Worm (Caenorhabditis elegans): Measurements from ENCODE around the gene T19C9.8.

The T19C9.8 gene

ce11 chrV:17238799-17239198, at the start of gene T19C9.8:
T19C9.8 (plus strand) TSS chrV:17239097.
- TF ChIP-seq nhr-80 (tag; optimal IDR thresholded peaks at IDR 0.05) (peak; percentile 55), dpl-1 (GFP tag; optimal IDR thresholded peaks at IDR 0.05) (no peak)

ce11 chrV:17190399-17190798, 48.5 kb upstream of the T19C9.8 start, which contains the start of gene str-199:
str-199 (minus strand) TSS chrV:17190499.
- TF ChIP-seq attf-5 (GFP tag; optimal IDR thresholded peaks at IDR 0.05): no peak
- no peak for TF ChIP-seq gei-17 (GFP tag; optimal IDR thresholded peaks at IDR 0.05)
- TF ChIP-seq nhr-179 (tag; optimal IDR thresholded peaks at IDR 0.05): no peak
- TF ChIP-seq F23B12.7 (tag; optimal IDR thresholded peaks at IDR 0.05; ENCODE audit: insufficient read depth): no peak
- TF ChIP-seq athp-1 (tag; optimal IDR thresholded peaks at IDR 0.05): no peak
- no peak for TF ChIP-seq ceh-79 (tag; optimal IDR thresholded peaks at IDR 0.05)
- no peak for TF ChIP-seq tlf-1 (GFP tag; optimal IDR thresholded peaks at IDR 0.05)
- no peak for TF ChIP-seq nfya-1 (tag; optimal IDR thresholded peaks at IDR 0.05; ENCODE audit: borderline replicate concordance, insufficient read depth)
- TF ChIP-seq nhr-27 (tag; optimal IDR thresholded peaks at IDR 0.05): no peak
- no peak for TF ChIP-seq hmg-20 (GFP tag; IDR thresholded peaks at IDR 0.05)
- no peak for TF ChIP-seq T26A5.8 (tag; optimal IDR thresholded peaks at IDR 0.05)

ce11 chrV:17192238-17192637, 46.7 kb upstream of the T19C9.8 start, which contains the start of gene srz-47:
srz-47 (minus strand) TSS chrV:17192338.
- TF ChIP-seq sdz-38 (tag; optimal IDR thresholded peaks at IDR 0.05): no peak

- no peak for TF ChIP-seq sdz-38 (tag; optimal IDR thresholded peaks at IDR 0.05)
Measured at ce11 chrV:17198926-17199325, 40.0 kb upstream of the T19C9.8 start, which contains the start of gene srz-96. srz-96 (plus strand) TSS chrV:17199226.

- TF ChIP-seq hmg-20 (GFP tag; IDR thresholded peaks at IDR 0.05) (no peak), lin-26 (GFP tag; IDR thresholded peaks at IDR 0.05) (no peak), mel-28 (tag; optimal IDR thresholded peaks at IDR 0.05; ENCODE audit: borderline replicate concordance) (no peak), lin-40 (tag; optimal IDR thresholded peaks at IDR 0.05) (no peak), madf-6 (GFP tag; IDR thresholded peaks at IDR 0.05) (no peak), madf-3 (GFP tag; IDR thresholded peaks at IDR 0.05) (no peak), Y56A3A.18 (GFP tag; IDR thresholded peaks at IDR 0.05) (no peak), mes-4 (tag; optimal IDR thresholded peaks at IDR 0.05) (no peak), Y67H2A.10 (GFP tag; conservative IDR thresholded peaks at IDR 0.05) (no peak), ztf-28 (GFP tag; IDR thresholded peaks at IDR 0.05) (no peak), dox-1 (GFP tag; IDR thresholded peaks at IDR 0.05) (no peak), F22D6.2 (tag; optimal IDR thresholded peaks at IDR 0.05) (no peak)
Measured at ce11 chrV:17201847-17202246, 37.0 kb upstream of the T19C9.8 start, which contains the start of gene Y68A4A.10. Y68A4A.10 (plus strand) TSS chrV:17202147.

- TF ChIP-seq hmg-1.2 (GFP tag; IDR thresholded peaks at IDR 0.05) (no peak), attf-3 (GFP tag; conservative IDR thresholded peaks at IDR 0.05) (0 out of 2 replicates have a peak, but pooled peaks have one; percentile 11), snpc-4 (GFP tag; optimal IDR thresholded peaks at IDR 0.05) (no peak), snpc-4 (tag; optimal IDR thresholded peaks at IDR 0.05) (peak in 1 of 4 experiments; percentile 31), nhr-90 (tag; optimal IDR thresholded peaks at IDR 0.05) (no peak), madf-3 (GFP tag; IDR thresholded peaks at IDR 0.05) (0 out of 2 replicates have a peak, but pooled peaks have one; percentile 48), F23B12.7 (tag; optimal IDR thresholded peaks at IDR 0.05; ENCODE audit: insufficient read depth) (no peak), ceh-40 (GFP tag; IDR thresholded peaks at IDR 0.05) (no peak), F10E7.11 (tag; optimal IDR thresholded peaks at IDR 0.05) (no peak), zfh-2 (GFP tag; conservative IDR thresholded peaks at IDR 0.05) (peak; percentile 92), chd-7 (tag; optimal IDR thresholded peaks at IDR 0.05) (no peak)
Measured at ce11 chrV:17206469-17206868, 32.4 kb upstream of the T19C9.8 start.
